Worm (Caenorhabditis elegans) whole organism, young adult: ENCODE results near the gene ZK643.5.
A peak's percentile ranks its signal among the peaks of the same experiment; 100 is the strongest.

Experiments
- C06A6.2 ChIP-seq: fragments of 200-800 bp; sonication (Bioruptor generic); conservative IDR thresholded peaks from 2 replicates; pipeline ENCODE4 v1.3.6; 2022; ENCODE audit warnings: missing genetic modification characterization, missing compliant biosample characterization
- D2030.7 ChIP-seq: fragments of 200-800 bp; sonication (Bioruptor generic); IDR thresholded peaks from 2 replicates; pipeline ENCODE4 v1.3.6; 2022; ENCODE audit warnings: missing genetic modification reagents, missing genetic modification characterization, missing compliant biosample characterization
- F23B12.7 ChIP-seq: sonication (generic microtip); optimal IDR thresholded peaks from 2 replicates; lab custom pipeline; 2017; ENCODE audit warnings: missing genetic modification characterization, mild to moderate bottlenecking, missing compliant biosample characterization, antibody characterized with exemption, moderate library complexity; ENCODE audit not compliant: insufficient read depth
- F33H1.4 ChIP-seq: fragments of 200-800 bp; sonication (Bioruptor generic); IDR thresholded peaks from 2 replicates; pipeline ENCODE4 v1.3.6; 2022; ENCODE audit warnings: missing genetic modification reagents, missing genetic modification characterization, missing compliant biosample characterization
- K12H6.12 ChIP-seq: fragments of 200-800 bp; sonication (Bioruptor generic); optimal IDR thresholded peaks from 2 replicates; lab custom pipeline; 2018; ENCODE audit warnings: mild to moderate bottlenecking, missing genetic modification characterization, missing compliant biosample characterization
- Y53F4B.3 ChIP-seq: fragments of 200-800 bp; sonication (Bioruptor generic); IDR thresholded peaks from 2 replicates; pipeline ENCODE4 v1.3.6; 2022; ENCODE audit warnings: missing genetic modification reagents, missing genetic modification characterization, missing compliant biosample characterization
- Y79H2A.3 ChIP-seq: fragments of 200-800 bp; sonication (Bioruptor generic); conservative IDR thresholded peaks from 2 replicates; pipeline ENCODE4 v1.3.6; 2022; ENCODE audit warnings: missing genetic modification reagents, missing genetic modification characterization, missing compliant biosample characterization
- Y95B8A.8 ChIP-seq: fragments of 200-800 bp; sonication (Bioruptor generic); IDR thresholded peaks from 2 replicates; pipeline ENCODE4 v1.3.6; 2022; ENCODE audit warnings: missing genetic modification reagents, missing genetic modification characterization, missing compliant biosample characterization
- ZK185.1 ChIP-seq: sonication (generic microtip); optimal IDR thresholded peaks from 2 replicates; lab custom pipeline; 2016; ENCODE audit warnings: mild to moderate bottlenecking, missing genetic modification characterization, missing compliant biosample characterization; ENCODE audit not compliant: poor library complexity, severe bottlenecking
- attf-5 ChIP-seq: fragments of 200-800 bp; sonication (Bioruptor generic); optimal IDR thresholded peaks from 2 replicates; lab custom pipeline; 2018; ENCODE audit warnings: mild to moderate bottlenecking, missing genetic modification characterization, missing compliant biosample characterization
- cebp-1 ChIP-seq, 2 experiments: fragments of 200-800 bp in 1 of 2; sonication (Bioruptor generic) in 1 of 2; sonication (generic microtip) in 1 of 2; IDR thresholded peaks in 1 of 2; optimal IDR thresholded peaks in 1 of 2; 2 replicates each; pipeline versions ENCODE4 v1.3.6 to Lab custom; 2017 to 2022; ENCODE audit warnings: missing compliant biosample characterization in 2 of 2, missing genetic modification characterization in 2 of 2, mild to moderate bottlenecking in 1 of 2, missing genetic modification reagents in 1 of 2, moderate library complexity in 1 of 2
- ceh-27 ChIP-seq: fragments of 200-800 bp; sonication (Bioruptor generic); optimal IDR thresholded peaks from 2 replicates; lab custom pipeline; 2018; ENCODE audit warnings: mild to moderate bottlenecking, missing genetic modification characterization, moderate library complexity, missing compliant biosample characterization
- dox-1 ChIP-seq: fragments of 200-800 bp; sonication (Bioruptor generic); IDR thresholded peaks from 2 replicates; pipeline ENCODE4 v1.3.6; 2022; ENCODE audit warnings: missing genetic modification reagents, missing genetic modification characterization, missing compliant biosample characterization
- dpff-1 ChIP-seq: sonication (generic microtip); optimal IDR thresholded peaks from 2 replicates; lab custom pipeline; 2017; ENCODE audit warnings: mild to moderate bottlenecking, missing genetic modification characterization, missing compliant biosample characterization
- egrh-3 ChIP-seq: fragments of 200-800 bp; sonication (Bioruptor generic); IDR thresholded peaks from 2 replicates; pipeline ENCODE4 v1.3.6; 2022; ENCODE audit warnings: missing genetic modification reagents, missing genetic modification characterization, missing compliant biosample characterization
- hsf-1 ChIP-seq: fragments of 200-800 bp; sonication (Bioruptor generic); IDR thresholded peaks from 2 replicates; pipeline ENCODE4 v1.3.6; 2022; ENCODE audit warnings: missing genetic modification reagents, missing genetic modification characterization, missing compliant biosample characterization
- lag-1 ChIP-seq: fragments of 200-800 bp; sonication (Bioruptor generic); IDR thresholded peaks from 2 replicates; pipeline ENCODE4 v1.3.6; 2022; ENCODE audit warnings: missing genetic modification reagents, missing genetic modification characterization, missing compliant biosample characterization
- madf-6 ChIP-seq: fragments of 200-800 bp; sonication (Bioruptor generic); IDR thresholded peaks from 2 replicates; pipeline ENCODE4 v1.3.6; 2022; ENCODE audit warnings: missing genetic modification reagents, missing genetic modification characterization, missing compliant biosample characterization
- mcd-1 ChIP-seq: fragments of 200-800 bp; sonication (Bioruptor generic); IDR thresholded peaks from 2 replicates; pipeline ENCODE4 v1.3.6; 2022; ENCODE audit warnings: missing genetic modification reagents, missing genetic modification characterization, missing compliant biosample characterization
- mel-28 ChIP-seq: sonication (generic microtip); optimal IDR thresholded peaks from 2 replicates; lab custom pipeline; 2016; ENCODE audit warnings: borderline replicate concordance, mild to moderate bottlenecking, missing genetic modification characterization, missing compliant biosample characterization
- mes-4 ChIP-seq: sonication (generic microtip); optimal IDR thresholded peaks from 2 replicates; lab custom pipeline; 2016; ENCODE audit warnings: missing genotype, missing genetic modification characterization, missing compliant biosample characterization
- nhr-27 ChIP-seq: fragments of 200-800 bp; sonication (Bioruptor generic); optimal IDR thresholded peaks from 2 replicates; lab custom pipeline; 2018; ENCODE audit warnings: mild to moderate bottlenecking, missing genetic modification characterization, moderate library complexity, missing compliant biosample characterization
- rpc-1 ChIP-seq, 2 experiments: fragments of 150-350 bp in 1 of 2; sonication (generic microtip) in 1 of 2; optimal IDR thresholded peaks; 2 replicates each; lab custom pipeline; 2014 to 2018; ENCODE audit warnings: missing biosample characterization in 1 of 2, missing genetic modification characterization in 1 of 2, missing genetic modification reagents in 1 of 2, missing genotype in 1 of 2
- snpc-1.1 ChIP-seq: sonication (generic microtip); optimal IDR thresholded peaks from 2 replicates; lab custom pipeline; 2017; ENCODE audit warnings: missing genetic modification characterization, mild to moderate bottlenecking, missing compliant biosample characterization, antibody characterized with exemption, moderate library complexity, missing genotype, missing genetic modification reagents; ENCODE audit not compliant: insufficient read depth
- snpc-1.3 ChIP-seq: sonication (generic microtip); optimal IDR thresholded peaks from 2 replicates; lab custom pipeline; 2017; ENCODE audit warnings: missing genetic modification characterization, mild to moderate bottlenecking, missing compliant biosample characterization, antibody characterized with exemption, moderate library complexity, missing genotype, missing genetic modification reagents; ENCODE audit not compliant: insufficient read depth
- snpc-3.4 ChIP-seq: sonication (generic microtip); optimal IDR thresholded peaks from 2 replicates; lab custom pipeline; 2017; ENCODE audit warnings: missing genetic modification characterization, mild to moderate bottlenecking, missing compliant biosample characterization, antibody characterized with exemption, moderate library complexity, missing genotype, missing genetic modification reagents
- somi-1 ChIP-seq: fragments of 200-800 bp; sonication (Bioruptor generic); optimal IDR thresholded peaks from 2 replicates; lab custom pipeline; 2018; ENCODE audit warnings: mild to moderate bottlenecking, missing genetic modification characterization, missing compliant biosample characterization
- tbp1 ChIP-seq: fragments of 200-800 bp; sonication (Bioruptor generic); optimal IDR thresholded peaks from 2 replicates; lab custom pipeline; 2018; ENCODE audit warnings: mild to moderate bottlenecking, missing genetic modification characterization, missing compliant biosample characterization
- unc-130 ChIP-seq: sonication (generic microtip); optimal IDR thresholded peaks from 2 replicates; lab custom pipeline; 2016; ENCODE audit warnings: missing genetic modification reagents, missing genetic modification characterization, missing compliant biosample characterization
- unc-62 ChIP-seq: fragments of 150-350 bp; optimal IDR thresholded peaks from 2 replicates; lab custom pipeline; 2014; ENCODE audit warnings: missing biosample characterization, missing genetic modification reagents, missing genetic modification characterization
- zfh-2 ChIP-seq: fragments of 200-800 bp; sonication (Bioruptor generic); conservative IDR thresholded peaks from 2 replicates; pipeline ENCODE4 v1.3.6; 2022; ENCODE audit warnings: missing genetic modification reagents, missing genetic modification characterization, missing compliant biosample characterization
- ztf-26 ChIP-seq: sonication (generic microtip); optimal IDR thresholded peaks from 2 replicates; lab custom pipeline; 2017; ENCODE audit warnings: missing genetic modification characterization, missing compliant biosample characterization
- ztf-6 ChIP-seq: fragments of 200-800 bp; sonication (Bioruptor generic); IDR thresholded peaks from 2 replicates; pipeline ENCODE4 v1.3.6; 2022; ENCODE audit warnings: missing genetic modification reagents, missing genetic modification characterization, missing compliant biosample characterization

ZK643.5 gene

ce11 chrIII:8971255-8972020 lies 15.4 kb upstream of the ZK643.5 start, which contains the start of the genes eif-3.D and R08D7.4 (continued):
- TF ChIP-seq snpc-1.1 (tag; lab: Kevin White, UChicago) (no peak), dox-1 (GFP tag; lab: Robert Waterston, UW) (peak; percentile 70), snpc-3.4 (tag; lab: Kevin White, UChicago) (peak; percentile 36), ztf-26 (tag; lab: Kevin White, UChicago) (no peak), ZK185.1 (tag; lab: Kevin White, UChicago) (no peak), F33H1.4 (GFP tag; lab: Robert Waterston, UW) (peak; percentile 48), Y95B8A.8 (GFP tag; lab: Robert Waterston, UW) (0 out of 2 replicates have a peak, but pooled peaks have one; percentile 15), dpff-1 (tag; lab: Kevin White, UChicago) (no peak), somi-1 (GFP tag; lab: Kevin White, UChicago) (no peak), mes-4 (no peak), snpc-1.3 (tag; lab: Kevin White, UChicago) (peak; percentile 33), madf-6 (GFP tag; lab: Robert Waterston, UW) (peak; percentile 38; the same call in 1 of the 2 replicates), mel-28 (tag; lab: Kevin White, UChicago) (no peak), K12H6.12 (tag; lab: Kevin White, UChicago) (no peak), nhr-27 (tag; lab: Kevin White, UChicago) (no peak), Y53F4B.3 (GFP tag; lab: Robert Waterston, UW) (no peak), ceh-27 (GFP tag; lab: Kevin White, UChicago) (peak; percentile 35), hsf-1 (no peak), C06A6.2 (GFP tag; lab: Robert Waterston, UW) (no peak), tbp1 (GFP tag; lab: Kevin White, UChicago) (peak; percentile 37), mcd-1 (peak; percentile 42), attf-5 (peak; percentile 49), ztf-6 (GFP tag; lab: Robert Waterston, UW) (no peak), unc-62 (GFP tag; lab: Kevin White, UChicago) (no peak), Y79H2A.3 (GFP tag; lab: Robert Waterston, UW) (no peak), D2030.7 (GFP tag; lab: Robert Waterston, UW) (peak; percentile 25; the same call in 1 of the 2 replicates), F23B12.7 (tag; lab: Kevin White, UChicago) (peak; percentile 30)

DNA sequence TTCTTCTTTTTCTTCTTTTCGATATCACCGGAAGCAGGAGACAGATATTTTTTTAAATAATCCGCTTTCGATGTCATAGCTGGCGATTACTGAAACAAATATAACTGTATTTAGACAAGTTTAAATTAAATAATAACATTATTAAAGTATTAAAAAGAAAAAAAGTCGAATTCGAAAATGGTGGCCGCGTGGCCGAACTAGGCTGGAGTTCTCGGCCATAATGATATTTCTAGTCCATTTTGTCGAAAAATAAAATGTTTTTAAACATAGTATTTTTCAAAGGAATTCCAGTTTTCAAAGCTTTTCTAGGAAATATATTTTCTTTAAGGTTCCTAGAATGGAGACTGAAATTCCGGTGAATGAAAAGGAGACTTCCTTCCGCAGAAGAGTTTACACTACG lies 11.6 kb upstream of the ZK643.5 start, which contains the start of the genes bud-13 and rpap-2:
TSS of gene bud-13 (minus strand) at position 89 of the 400 bp plus-strand sequence.
TSS of gene rpap-2 (plus strand) at position 329 of the 400 bp plus-strand sequence.
- TF ChIP-seq lag-1 = no peak
- TF ChIP-seq snpc-3.4 (tag; lab: Kevin White, UChicago) = no peak
- TF ChIP-seq unc-130 = peak; percentile 26
- TF ChIP-seq, all 124 proteins: peak for 1

DNA sequence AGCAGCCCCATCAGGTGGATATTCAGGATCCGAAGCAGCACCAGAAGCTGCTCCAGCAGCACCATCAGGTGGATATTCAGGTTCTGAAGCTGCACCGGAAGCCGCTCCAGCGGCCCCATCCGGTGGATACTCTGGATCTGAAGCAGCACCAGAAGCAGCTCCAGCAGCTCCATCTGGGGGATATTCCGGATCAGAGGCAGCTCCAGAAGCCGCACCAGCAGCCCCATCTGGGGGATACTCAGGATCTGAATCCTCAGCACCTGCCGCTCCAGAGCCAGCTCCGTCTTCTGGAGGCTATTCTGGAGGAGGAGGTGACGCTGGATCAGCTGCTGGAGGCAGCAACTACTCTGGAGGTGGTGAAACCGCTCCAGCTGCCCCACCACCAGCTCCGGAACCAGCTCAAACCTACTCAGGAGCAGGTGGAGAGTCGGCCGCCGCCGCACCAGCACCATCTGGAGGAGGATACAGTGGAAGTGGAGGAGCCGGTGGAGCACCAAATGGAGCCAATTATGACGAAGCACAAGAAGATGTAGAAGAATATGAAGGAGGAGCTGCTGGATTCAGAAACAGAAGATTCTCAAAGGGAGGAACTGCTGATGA lies 8.8 kb upstream of the ZK643.5 start:
- TF ChIP-seq cebp-1 (GFP tag; IDR thresholded peaks at IDR 0.05; lab: Robert Waterston, UW) (no peak), cebp-1 (tag; optimal IDR thresholded peaks at IDR 0.05; lab: Kevin White, UChicago) (no peak), rpc-1 (optimal IDR thresholded peaks at IDR 0.05; lab: Kevin White, UChicago) (no peak), rpc-1 (tag; optimal IDR thresholded peaks at IDR 0.05; lab: Kevin White, UChicago) (no peak), egrh-3 (GFP tag; lab: Robert Waterston, UW) (peak; percentile 94), zfh-2 (GFP tag; lab: Robert Waterston, UW) (peak; percentile 84)
